Fruit fly (Drosophila melanogaster) Kc167 (cell line): ENCODE data around the gene slow.

ENCODE experiments used
- Sin3A ChIP-seq: fragments of >200 bp; optimal IDR thresholded peaks from 2 replicates; lab custom pipeline; 2018; ENCODE audit warnings: missing external identifiers
- h ChIP-seq: fragments of >200 bp; optimal IDR thresholded peaks from 3 replicates; lab custom pipeline; 2018; ENCODE audit warnings: missing external identifiers
- insv ChIP-seq: fragments of >200 bp; optimal IDR thresholded peaks from 3 replicates; lab custom pipeline; 2018; ENCODE audit warnings: missing external identifiers
- psq ChIP-seq: fragments of >200 bp; optimal IDR thresholded peaks from 2 replicates; lab custom pipeline; 2017; ENCODE audit warnings: missing external identifiers

DNA sequence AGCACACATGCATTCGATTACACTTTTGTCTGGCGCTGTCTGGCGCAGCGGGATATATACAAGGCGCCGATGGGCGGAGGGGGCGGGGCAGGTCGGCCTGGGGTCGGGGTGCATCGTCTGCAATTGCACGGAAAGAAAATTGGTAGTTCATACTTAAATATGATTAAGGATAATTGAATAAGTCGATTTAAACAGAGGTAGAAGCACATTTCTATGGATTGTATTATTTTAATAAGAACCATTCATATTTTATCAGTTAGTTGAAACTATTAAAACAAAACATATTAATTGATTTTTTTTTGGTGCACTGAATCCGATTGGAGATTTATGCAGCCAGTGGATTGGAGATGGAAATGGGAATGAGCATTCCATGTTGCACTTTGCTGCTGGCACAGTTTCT lies 15.7 kb downstream of the slow start:
- no peak for TF ChIP-seq psq (lab: Kevin White, UChicago)
- TF ChIP-seq insv = no peak
- no peak for TF ChIP-seq Sin3A (lab: Kevin White, UChicago)
- no peak for TF ChIP-seq h (lab: Kevin White, UChicago)
